Worm (Caenorhabditis elegans): ENCODE measurements around the gene W02D7.4.

W02D7.4 gene

ce11 chrV:8307013-8307412 is 9.6 kb upstream of the W02D7.4 start:
- TF ChIP-seq nhr-12 (tag; optimal IDR thresholded peaks at IDR 0.05) (no peak), unc-120 (tag; optimal IDR thresholded peaks at IDR 0.05; ENCODE audit: poor library complexity, severe bottlenecking) (no peak)

- TF ChIP-seq nhr-28 (tag; optimal IDR thresholded peaks at IDR 0.05): no peak
- no peak for TF ChIP-seq mep-1 (tag; optimal IDR thresholded peaks at IDR 0.05)
- no peak for TF ChIP-seq sem-2 (GFP tag; optimal IDR thresholded peaks at IDR 0.05)
- no peak for TF ChIP-seq drap-1 (GFP tag; optimal IDR thresholded peaks at IDR 0.05)
- no peak for TF ChIP-seq ceh-43 (GFP tag; optimal IDR thresholded peaks at IDR 0.05)
- TF ChIP-seq lin-13 (tag; optimal IDR thresholded peaks at IDR 0.05): no peak
- no peak for TF ChIP-seq nhr-237 (tag; optimal IDR thresholded peaks at IDR 0.05)
- no peak for TF ChIP-seq pha-4 (tag; optimal IDR thresholded peaks at IDR 0.05)
- TF ChIP-seq cnd-1 (tag; optimal IDR thresholded peaks at IDR 0.05): no peak
- no peak for TF ChIP-seq mls-2 (tag; optimal IDR thresholded peaks at IDR 0.05)
- TF ChIP-seq flh-1 (GFP tag; optimal IDR thresholded peaks at IDR 0.05): no peak
- TF ChIP-seq zip-8 (tag; optimal IDR thresholded peaks at IDR 0.05): no peak
- TF ChIP-seq mab-5 (tag; optimal IDR thresholded peaks at IDR 0.05): no peak
- no peak for TF ChIP-seq lin-32 (GFP tag; optimal IDR thresholded peaks at IDR 0.05)
These were observed 9.0 kb upstream of the W02D7.4 start, which contains the start of gene W02D7.8 for ce11 chrV:8306366-8306765. Gene W02D7.8 (minus strand): TSS chrV:8306466.

DNA sequence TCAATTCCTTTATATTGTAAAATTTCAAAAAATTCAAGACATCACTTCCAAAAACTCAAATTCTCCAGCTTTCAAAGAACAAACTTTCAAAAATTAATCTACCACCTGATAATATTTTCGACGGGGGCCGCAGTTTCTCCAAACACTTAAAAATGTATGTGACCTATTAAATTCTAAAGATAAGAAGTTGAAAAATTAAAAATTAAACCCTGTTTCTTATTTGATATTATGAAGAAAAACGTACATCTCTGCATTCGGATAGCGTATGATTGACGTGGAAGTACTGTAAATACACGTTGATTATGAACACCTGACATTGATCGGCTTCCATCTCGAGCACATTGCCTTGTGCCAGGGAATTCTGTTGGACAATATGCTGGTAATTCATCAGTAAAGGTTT is 8.5 kb upstream of the W02D7.4 start:
- no peak for TF ChIP-seq bed-3 (GFP tag; optimal IDR thresholded peaks at IDR 0.05)
- no peak for TF ChIP-seq M03D4.4 (tag; optimal IDR thresholded peaks at IDR 0.05)
- TF ChIP-seq mls-2 (tag; optimal IDR thresholded peaks at IDR 0.05): no peak
- no peak for TF ChIP-seq cnd-1 (tag; optimal IDR thresholded peaks at IDR 0.05)

- TF ChIP-seq mab-5 (tag; optimal IDR thresholded peaks at IDR 0.05): no peak
- TF ChIP-seq ceh-43 (GFP tag; optimal IDR thresholded peaks at IDR 0.05): no peak
- TF ChIP-seq lin-13 (tag; optimal IDR thresholded peaks at IDR 0.05): no peak
- TF ChIP-seq elt-3 (tag; optimal IDR thresholded peaks at IDR 0.05): no peak
These were observed 7.2 kb upstream of the W02D7.4 start, which contains the start of gene W02D7.11 for ce11 chrV:8304461-8305195. Gene W02D7.11 (minus strand): TSS chrV:8304511.

ce11 chrV:8302522-8302921 is 5.1 kb upstream of the W02D7.4 start, which contains the start of gene sel-9:
Gene sel-9 (minus strand): TSS chrV:8302580.
- no peak for TF ChIP-seq nhr-2 (tag; optimal IDR thresholded peaks at IDR 0.05)
- no peak for TF ChIP-seq mab-5 (tag; optimal IDR thresholded peaks at IDR 0.05)
- TF ChIP-seq unc-120 (tag; optimal IDR thresholded peaks at IDR 0.05; ENCODE audit: poor library complexity, severe bottlenecking): peak; percentile 5
- no peak for TF ChIP-seq hlh-1 (tag; optimal IDR thresholded peaks at IDR 0.05)
- no peak for TF ChIP-seq pha-4 (tag; optimal IDR thresholded peaks at IDR 0.05)
- peak; percentile 35 for TF ChIP-seq nhr-237 (tag; optimal IDR thresholded peaks at IDR 0.05)
- no peak for TF ChIP-seq nhr-28 (tag; optimal IDR thresholded peaks at IDR 0.05)
- peak; percentile 39 for TF ChIP-seq mep-1 (tag; optimal IDR thresholded peaks at IDR 0.05)
- TF ChIP-seq ceh-39 (tag; optimal IDR thresholded peaks at IDR 0.05): no peak
- TF ChIP-seq snpc-4 (tag; optimal IDR thresholded peaks at IDR 0.05): no peak
- TF ChIP-seq ceh-43 (GFP tag; optimal IDR thresholded peaks at IDR 0.05): no peak
- no peak for TF ChIP-seq flh-1 (GFP tag; optimal IDR thresholded peaks at IDR 0.05)
- TF ChIP-seq unc-39 (tag; optimal IDR thresholded peaks at IDR 0.05): no peak
- no peak for TF ChIP-seq drap-1 (GFP tag; optimal IDR thresholded peaks at IDR 0.05)
- TF ChIP-seq nhr-76 (tag; optimal IDR thresholded peaks at IDR 0.05): no peak
- TF ChIP-seq tbx-8 (GFP tag; optimal IDR thresholded peaks at IDR 0.05): no peak
- TF ChIP-seq lsy-2 (tag; optimal IDR thresholded peaks at IDR 0.05): peak; percentile 15
- no peak for TF ChIP-seq sem-2 (GFP tag; optimal IDR thresholded peaks at IDR 0.05)
- no peak for TF ChIP-seq lin-32 (GFP tag; optimal IDR thresholded peaks at IDR 0.05)
- TF ChIP-seq blmp-1 (tag; optimal IDR thresholded peaks at IDR 0.05): no peak
- no peak for TF ChIP-seq zip-8 (tag; optimal IDR thresholded peaks at IDR 0.05)
- no peak for TF ChIP-seq M03D4.4 (tag; optimal IDR thresholded peaks at IDR 0.05)
- no peak for TF ChIP-seq ham-2 (GFP tag; optimal IDR thresholded peaks at IDR 0.05)
- TF ChIP-seq sptf-1 (tag; optimal IDR thresholded peaks at IDR 0.05): no peak
- no peak for TF ChIP-seq elt-1 (tag; optimal IDR thresholded peaks at IDR 0.05; ENCODE audit: borderline replicate concordance, insufficient read depth)
